Fruit fly (Drosophila melanogaster) whole organism, embryonic: ENCODE measurements around the gene CG32425.

Source experiments
- B-H1 ChIP-seq: fragments of 200-800 bp; sonication (Bioruptor generic); IDR thresholded peaks from 3 replicates; pipeline ENCODE4 v1.3.6; 2022; ENCODE audit warnings: missing biosample characterization, missing genetic modification characterization
- Blimp-1 ChIP-seq: fragments of 200-800 bp; sonication (Bioruptor generic); optimal IDR thresholded peaks from 3 replicates; lab custom pipeline; 2018; ENCODE audit warnings: missing biosample characterization, missing genetic modification characterization, mild to moderate bottlenecking, moderate library complexity, missing genetic modification reagents
- BtbVII ChIP-seq: fragments of 200-800 bp; sonication (Bioruptor generic); optimal IDR thresholded peaks from 3 replicates; lab custom pipeline; 2017; ENCODE audit warnings: missing biosample characterization, mild to moderate bottlenecking, missing genetic modification characterization
- Bteb2 ChIP-seq: fragments of 200-800 bp; sonication (Bioruptor generic); optimal IDR thresholded peaks from 2 replicates; lab custom pipeline; 2016; ENCODE audit warnings: missing biosample characterization, missing genetic modification characterization
- CG10147 ChIP-seq: fragments of 200-800 bp; sonication (Bioruptor generic); optimal IDR thresholded peaks from 2 replicates; lab custom pipeline; 2019; ENCODE audit warnings: missing biosample characterization, mild to moderate bottlenecking, missing genetic modification characterization, moderate library complexity
- CG1024 ChIP-seq: fragments of 200-800 bp; sonication (Bioruptor generic); IDR thresholded peaks from 2 replicates; pipeline ENCODE4 v1.3.6; 2022; ENCODE audit warnings: missing biosample characterization, missing genetic modification characterization
- CG10543 ChIP-seq: fragments of 200-800 bp; sonication (Bioruptor generic); optimal IDR thresholded peaks from 3 replicates; lab custom pipeline; 2017; ENCODE audit warnings: missing biosample characterization, mild to moderate bottlenecking, missing genetic modification characterization, moderate library complexity
- CG10565 ChIP-seq: fragments of 200-800 bp; sonication (Bioruptor generic); optimal IDR thresholded peaks from 3 replicates; lab custom pipeline; 2016; ENCODE audit warnings: missing biosample characterization, mild to moderate bottlenecking, missing genetic modification characterization
- CG13894 ChIP-seq: fragments of 200-800 bp; sonication (Bioruptor generic); optimal IDR thresholded peaks from 3 replicates; lab custom pipeline; 2018; ENCODE audit warnings: missing biosample characterization, mild to moderate bottlenecking, missing genetic modification characterization, moderate library complexity
- CG15514 ChIP-seq: fragments of 200-800 bp; sonication (Bioruptor generic); optimal IDR thresholded peaks from 3 replicates; lab custom pipeline; 2017; ENCODE audit warnings: missing biosample characterization, missing genetic modification characterization, mild to moderate bottlenecking, moderate library complexity, missing genetic modification reagents
- CG1602 ChIP-seq: fragments of 200-800 bp; sonication (Bioruptor generic); optimal IDR thresholded peaks from 3 replicates; lab custom pipeline; 2016; ENCODE audit warnings: missing biosample characterization, missing genetic modification characterization
- CG17359 ChIP-seq: fragments of 200-800 bp; sonication (Bioruptor generic); optimal IDR thresholded peaks from 3 replicates; lab custom pipeline; 2018; ENCODE audit warnings: missing biosample characterization, mild to moderate bottlenecking, missing genetic modification characterization, moderate library complexity
- CG17385 ChIP-seq: fragments of 200-800 bp; sonication (Bioruptor generic); optimal IDR thresholded peaks from 3 replicates; lab custom pipeline; 2018; ENCODE audit warnings: missing biosample characterization, mild to moderate bottlenecking, missing genetic modification characterization
- CG17802 ChIP-seq: fragments of 200-800 bp; sonication (Bioruptor generic); optimal IDR thresholded peaks from 2 replicates; lab custom pipeline; 2018; ENCODE audit warnings: missing biosample characterization, mild to moderate bottlenecking, missing genetic modification characterization, moderate library complexity
- CG2678 ChIP-seq: fragments of 200-800 bp; sonication (Bioruptor generic); optimal IDR thresholded peaks from 3 replicates; lab custom pipeline; 2019; ENCODE audit warnings: missing biosample characterization, mild to moderate bottlenecking, missing genetic modification characterization, moderate library complexity
- CG2889 ChIP-seq: fragments of 200-800 bp; sonication (Bioruptor generic); IDR thresholded peaks from 3 replicates; pipeline ENCODE4 v1.3.6; 2022; ENCODE audit warnings: missing biosample characterization, missing genetic modification characterization
- CG31365 ChIP-seq: fragments of 200-800 bp; sonication (Bioruptor generic); optimal IDR thresholded peaks from 2 replicates; lab custom pipeline; 2018; ENCODE audit warnings: missing biosample characterization, mild to moderate bottlenecking, missing genetic modification characterization
- CG3281 ChIP-seq: fragments of 200-800 bp; sonication (Bioruptor generic); optimal IDR thresholded peaks from 3 replicates; lab custom pipeline; 2017; ENCODE audit warnings: missing biosample characterization, mild to moderate bottlenecking, missing genetic modification characterization
- CG6683 ChIP-seq: fragments of 200-800 bp; sonication (Bioruptor generic); optimal IDR thresholded peaks from 2 replicates; lab custom pipeline; 2017; ENCODE audit warnings: missing biosample characterization, mild to moderate bottlenecking, missing genetic modification characterization, missing genetic modification reagents
- CG6813 ChIP-seq: fragments of 200-800 bp; sonication (Bioruptor generic); optimal IDR thresholded peaks from 2 replicates; lab custom pipeline; 2017; ENCODE audit warnings: missing biosample characterization, missing genetic modification characterization, mild to moderate bottlenecking, moderate library complexity, missing genetic modification reagents
- CG7987 ChIP-seq: fragments of 200-800 bp; sonication (Bioruptor generic); optimal IDR thresholded peaks from 2 replicates; lab custom pipeline; 2018; ENCODE audit warnings: missing biosample characterization, mild to moderate bottlenecking, missing genetic modification characterization, moderate library complexity
- CG8359 ChIP-seq: fragments of 200-800 bp; sonication (Bioruptor generic); optimal IDR thresholded peaks from 2 replicates; lab custom pipeline; 2017; ENCODE audit warnings: missing biosample characterization, mild to moderate bottlenecking, missing genetic modification characterization, borderline replicate concordance
- CG8765 ChIP-seq: fragments of 200-800 bp; sonication (Bioruptor generic); IDR thresholded peaks from 2 replicates; pipeline ENCODE4 v1.3.6; 2022; ENCODE audit warnings: missing biosample characterization, missing genetic modification characterization
- CG8924 ChIP-seq: fragments of 200-800 bp; optimal IDR thresholded peaks from 3 replicates; lab custom pipeline; 2019; ENCODE audit warnings: missing biosample characterization, mild to moderate bottlenecking, missing genetic modification characterization, moderate library complexity
- CoRest ChIP-seq: fragments of 200-800 bp; sonication (Bioruptor generic); optimal IDR thresholded peaks from 3 replicates; lab custom pipeline; 2018; ENCODE audit warnings: missing biosample characterization, mild to moderate bottlenecking, missing genetic modification characterization, moderate library complexity
- D19B ChIP-seq: fragments of 200-800 bp; sonication (Bioruptor generic); optimal IDR thresholded peaks from 2 replicates; lab custom pipeline; 2017; ENCODE audit warnings: missing biosample characterization, mild to moderate bottlenecking, missing genetic modification characterization
- Dad ChIP-seq: fragments of 200-800 bp; sonication (Bioruptor generic); optimal IDR thresholded peaks from 3 replicates; lab custom pipeline; 2016; ENCODE audit warnings: missing biosample characterization, missing genetic modification characterization
- Fer3 ChIP-seq: fragments of 200-800 bp; sonication (Bioruptor generic); optimal IDR thresholded peaks from 2 replicates; lab custom pipeline; 2018; ENCODE audit warnings: missing biosample characterization, mild to moderate bottlenecking, missing genetic modification characterization, moderate library complexity
- H15 ChIP-seq: fragments of 200-800 bp; sonication (Bioruptor generic); IDR thresholded peaks from 3 replicates; pipeline ENCODE4 v1.3.6; 2022; ENCODE audit warnings: missing biosample characterization, missing genetic modification characterization
- Hmr ChIP-seq: fragments of 200-800 bp; sonication (Bioruptor generic); optimal IDR thresholded peaks from 3 replicates; lab custom pipeline; 2017; ENCODE audit warnings: mild to moderate bottlenecking, missing biosample characterization, missing genetic modification reagents, missing genetic modification characterization
- Med ChIP-seq: fragments of 200-800 bp; sonication (Bioruptor generic); peaks from one replicate; lab custom pipeline; 2016; ENCODE audit warnings: missing biosample characterization, missing genetic modification characterization, mild to moderate bottlenecking, inconsistent platforms, moderate library complexity
- Myb ChIP-seq: fragments of 200-800 bp; sonication (Bioruptor generic); optimal IDR thresholded peaks from 2 replicates; lab custom pipeline; 2016; ENCODE audit warnings: missing biosample characterization, missing genetic modification characterization
- NfI ChIP-seq: fragments of 200-800 bp; sonication (Bioruptor generic); optimal IDR thresholded peaks from 3 replicates; lab custom pipeline; 2018; ENCODE audit warnings: missing biosample characterization, mild to moderate bottlenecking, missing genetic modification characterization, moderate library complexity
- PHDP ChIP-seq: fragments of 200-800 bp; sonication (Bioruptor generic); optimal IDR thresholded peaks from 3 replicates; lab custom pipeline; 2018; ENCODE audit warnings: missing biosample characterization, mild to moderate bottlenecking, missing genetic modification characterization, moderate library complexity
- Sox100B ChIP-seq: fragments of 200-800 bp; sonication (Bioruptor generic); optimal IDR thresholded peaks from 3 replicates; lab custom pipeline; 2018; ENCODE audit warnings: missing biosample characterization, mild to moderate bottlenecking, missing genetic modification characterization
- Sry-β ChIP-seq: fragments of 200-800 bp; sonication (Bioruptor generic); optimal IDR thresholded peaks from 2 replicates; lab custom pipeline; 2018; ENCODE audit warnings: missing biosample characterization, mild to moderate bottlenecking, missing genetic modification characterization, moderate library complexity
- ac ChIP-seq: fragments of 200-800 bp; sonication (Bioruptor generic); optimal IDR thresholded peaks from 3 replicates; lab custom pipeline; 2017; ENCODE audit warnings: missing biosample characterization, mild to moderate bottlenecking, missing genetic modification characterization
- da ChIP-seq: fragments of 200-800 bp; sonication (Bioruptor generic); optimal IDR thresholded peaks from 2 replicates; lab custom pipeline; 2016; ENCODE audit warnings: missing biosample characterization, missing genetic modification characterization
- ewg ChIP-seq: fragments of 200-800 bp; sonication (Bioruptor generic); optimal IDR thresholded peaks from 3 replicates; lab custom pipeline; 2017; ENCODE audit warnings: mild to moderate bottlenecking, missing biosample characterization, missing genetic modification reagents, missing genetic modification characterization
- fd102C ChIP-seq: fragments of 200-800 bp; sonication (Bioruptor generic); optimal IDR thresholded peaks from 2 replicates; lab custom pipeline; 2018; ENCODE audit warnings: missing biosample characterization, mild to moderate bottlenecking, missing genetic modification characterization, moderate library complexity
- fd3F ChIP-seq: fragments of 200-800 bp; sonication (Bioruptor generic); optimal IDR thresholded peaks from 2 replicates; lab custom pipeline; 2018; ENCODE audit warnings: missing biosample characterization, mild to moderate bottlenecking, missing genetic modification characterization, moderate library complexity
- fd64A ChIP-seq: fragments of 200-800 bp; sonication (Bioruptor generic); optimal IDR thresholded peaks from 3 replicates; lab custom pipeline; 2018; ENCODE audit warnings: missing biosample characterization, mild to moderate bottlenecking, missing genetic modification characterization
- knrl ChIP-seq: fragments of 200-800 bp; sonication (Bioruptor generic); IDR thresholded peaks from 3 replicates; pipeline ENCODE4 v1.3.6; 2022; ENCODE audit warnings: missing biosample characterization, missing genetic modification characterization; ENCODE audit not compliant: partially characterized antibody
- lbe ChIP-seq: fragments of 200-800 bp; sonication (Bioruptor generic); optimal IDR thresholded peaks from 2 replicates; lab custom pipeline; 2016; ENCODE audit warnings: missing biosample characterization, mild to moderate bottlenecking, missing genetic modification characterization
- lov ChIP-seq, 2 experiments: fragments of 200-800 bp in 1 of 2; fragments of >200 bp in 1 of 2; sonication (Bioruptor generic) in 1 of 2; IDR thresholded peaks in 1 of 2; optimal IDR thresholded peaks in 1 of 2; 2 replicates in 1 of 2; 3 replicates in 1 of 2; pipeline versions ENCODE4 v1.3.6 to Lab custom; 2017 to 2022; ENCODE audit warnings: missing biosample characterization in 1 of 2, missing genetic modification characterization in 1 of 2
- rib ChIP-seq: fragments of 200-800 bp; sonication (Bioruptor generic); IDR thresholded peaks from 2 replicates; pipeline ENCODE4 v1.3.6; 2022; ENCODE audit warnings: missing biosample characterization, missing genetic modification characterization

CG32425 gene

dm6 chr3L:20447957-20448356, 49.2 kb upstream of the CG32425 start (continued):
- TF ChIP-seq fd102C (peak; percentile 48), CG6683 (peak; percentile 20), ewg (GFP tag; lab: Kevin White, UChicago) (no peak), knrl (no peak), Sry-β (GFP tag; lab: Kevin White, UChicago) (peak; percentile 15), Myb (GFP tag; lab: Kevin White, UChicago) (no peak), Med (peak; percentile 77), CG13894 (tag; lab: Kevin White, UChicago) (no peak), NfI (GFP tag; lab: Kevin White, UChicago) (peak; percentile 45), CG10543 (GFP tag; lab: Kevin White, UChicago) (peak; percentile 49), CG8359 (GFP tag; lab: Kevin White, UChicago) (peak; percentile 36), Bteb2 (GFP tag; lab: Kevin White, UChicago) (no peak), CG2678 (peak; percentile 66), CG17385 (GFP tag; lab: Kevin White, UChicago) (peak; percentile 38), Sox100B (GFP tag; lab: Kevin White, UChicago) (peak; percentile 54), CG6813 (GFP tag; lab: Kevin White, UChicago) (peak; percentile 83), Fer3 (tag; lab: Kevin White, UChicago) (peak; percentile 61), ac (GFP tag; lab: Kevin White, UChicago) (peak; percentile 50), H15 (GFP tag; lab: Robert Waterston, UW) (no peak), CG10147 (peak; percentile 62), CG17802 (tag; lab: Kevin White, UChicago) (no peak), rib (GFP tag; lab: Robert Waterston, UW) (no peak), PHDP (tag; lab: Kevin White, UChicago) (peak; percentile 69), Dad (no peak), lov (optimal IDR thresholded peaks at IDR 0.05; lab: Kevin White, UChicago) (no peak), lov (GFP tag; IDR thresholded peaks at IDR 0.05; lab: Robert Waterston, UW) (no peak), Blimp-1 (GFP tag; lab: Kevin White, UChicago) (peak; percentile 7), fd64A (GFP tag; lab: Kevin White, UChicago) (peak; percentile 1), CG17359 (tag; lab: Kevin White, UChicago) (peak; percentile 16), CG10565 (GFP tag; lab: Kevin White, UChicago) (no peak), CG2889 (GFP tag; lab: Robert Waterston, UW) (no peak), lbe (peak; percentile 61), B-H1 (GFP tag; lab: Robert Waterston, UW) (no peak), CG7987 (GFP tag; lab: Kevin White, UChicago) (peak; percentile 82), CG3281 (GFP tag; lab: Kevin White, UChicago) (peak; percentile 80), CG8765 (GFP tag; lab: Robert Waterston, UW) (no peak), CG31365 (tag; lab: Kevin White, UChicago) (peak; percentile 36), Hmr (GFP tag; lab: Kevin White, UChicago) (peak; percentile 69), CG15514 (GFP tag; lab: Kevin White, UChicago) (peak; percentile 61), CoRest (peak; percentile 20), da (no peak), CG1602 (GFP tag; lab: Kevin White, UChicago) (no peak), BtbVII (GFP tag; lab: Kevin White, UChicago) (peak; percentile 82), CG8924 (peak; percentile 26), fd3F (peak; percentile 61), D19B (GFP tag; lab: Kevin White, UChicago) (peak; percentile 9), CG1024 (GFP tag; lab: Robert Waterston, UW) (no peak)
